Fruit fly (Drosophila melanogaster): Measurements from ENCODE around the gene CG32982.

The CG32982 gene

DNA sequence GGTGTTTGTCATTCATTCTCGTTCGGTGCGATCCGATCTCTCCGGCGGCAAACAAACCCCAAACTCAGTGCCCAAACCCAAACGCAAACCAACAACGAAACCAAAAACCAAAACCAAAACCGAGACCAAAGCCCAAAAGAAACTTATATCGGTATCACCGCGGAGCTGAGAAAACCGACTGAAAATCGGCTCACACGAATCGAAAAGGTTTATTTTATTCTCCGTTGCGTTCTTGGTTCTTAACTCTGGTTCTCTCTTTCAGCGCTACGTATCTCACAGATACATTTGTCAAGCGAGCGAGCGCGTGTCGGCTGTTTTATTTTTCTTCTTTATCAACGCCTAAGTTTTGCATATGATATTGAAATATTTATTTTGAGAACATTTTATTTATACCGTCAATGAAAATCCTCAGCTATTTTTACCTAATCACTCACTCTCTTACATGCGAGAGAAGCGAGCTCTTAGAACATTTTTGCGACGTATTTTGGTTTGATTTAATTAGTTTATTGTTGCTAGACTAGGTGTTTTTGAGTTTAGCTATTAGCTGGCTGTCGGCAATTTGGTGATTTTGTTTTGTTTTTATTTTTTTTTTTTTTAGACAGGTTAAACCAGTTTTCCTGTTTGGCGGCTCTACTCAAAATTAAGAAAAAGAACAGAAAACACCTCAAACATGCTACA lies 53.0 kb downstream of the CG32982 start:
- TF ChIP-seq brk (GFP tag; optimal IDR thresholded peaks at IDR 0.05), result no peak
- TF ChIP-seq foxo (GFP tag; optimal IDR thresholded peaks at IDR 0.05), result no peak
- TF ChIP-seq CG32264 (GFP tag; optimal IDR thresholded peaks at IDR 0.05), result no peak
- peak; percentile 59 for TF ChIP-seq tai (GFP tag; optimal IDR thresholded peaks at IDR 0.05)
- TF ChIP-seq lola (GFP tag; optimal IDR thresholded peaks at IDR 0.05), result no peak
- TF ChIP-seq Abd-B (GFP tag; optimal IDR thresholded peaks at IDR 0.05), result no peak
- TF ChIP-seq sage (GFP tag; optimal IDR thresholded peaks at IDR 0.05), result no peak
- peak in 1 of 2 experiments; percentile 4 for TF ChIP-seq dl (GFP tag; optimal IDR thresholded peaks at IDR 0.05; ENCODE audit: insufficient read depth in 1 of 2, partially characterized antibody in 2 of 2)
- TF ChIP-seq Sp1 (GFP tag; optimal IDR thresholded peaks at IDR 0.05), result no peak
- TF ChIP-seq Dif (GFP tag; optimal IDR thresholded peaks at IDR 0.05; ENCODE audit: partially characterized antibody), result no peak
- TF ChIP-seq CrebA (GFP tag; optimal IDR thresholded peaks at IDR 0.05; ENCODE audit: borderline replicate concordance), result peak; percentile 41
- TF ChIP-seq Vsx2 (GFP tag; optimal IDR thresholded peaks at IDR 0.05; ENCODE audit: partially characterized antibody), result no peak
- TF ChIP-seq CG9705 (GFP tag; optimal IDR thresholded peaks at IDR 0.05), result no peak
- no peak for TF ChIP-seq sv (GFP tag; optimal IDR thresholded peaks at IDR 0.05)
- TF ChIP-seq h (GFP tag; optimal IDR thresholded peaks at IDR 0.05), result peak; percentile 34
- no peak for TF ChIP-seq Myc (optimal IDR thresholded peaks at IDR 0.05)
- TF ChIP-seq psq (GFP tag; optimal IDR thresholded peaks at IDR 0.05), result no peak
- no peak for TF ChIP-seq jim (GFP tag; optimal IDR thresholded peaks at IDR 0.05)
- TF ChIP-seq GATAd (GFP tag; optimal IDR thresholded peaks at IDR 0.05), result no peak
- TF ChIP-seq usp (GFP tag; optimal IDR thresholded peaks at IDR 0.05), result no peak
- TF ChIP-seq rgr (GFP tag; optimal IDR thresholded peaks at IDR 0.05), result no peak
- TF ChIP-seq Mio (GFP tag; optimal IDR thresholded peaks at IDR 0.05), result no peak
- no peak for TF ChIP-seq dmrt93B (GFP tag; optimal IDR thresholded peaks at IDR 0.05)
- TF ChIP-seq pan (optimal IDR thresholded peaks at IDR 0.05), result no peak
- no peak for TF ChIP-seq OdsH (GFP tag; optimal IDR thresholded peaks at IDR 0.05)
- TF ChIP-seq Hnf4 (GFP tag; optimal IDR thresholded peaks at IDR 0.05), result peak; percentile 5
- TF ChIP-seq Hr83 (GFP tag; optimal IDR thresholded peaks at IDR 0.05; ENCODE audit: poor library complexity, severe bottlenecking), result no peak
- TF ChIP-seq N (GFP tag; optimal IDR thresholded peaks at IDR 0.05), result no peak
- no peak for TF ChIP-seq dsf (GFP tag; optimal IDR thresholded peaks at IDR 0.05; ENCODE audit: borderline replicate concordance)
- TF ChIP-seq br (GFP tag; optimal IDR thresholded peaks at IDR 0.05), result no peak

DNA sequence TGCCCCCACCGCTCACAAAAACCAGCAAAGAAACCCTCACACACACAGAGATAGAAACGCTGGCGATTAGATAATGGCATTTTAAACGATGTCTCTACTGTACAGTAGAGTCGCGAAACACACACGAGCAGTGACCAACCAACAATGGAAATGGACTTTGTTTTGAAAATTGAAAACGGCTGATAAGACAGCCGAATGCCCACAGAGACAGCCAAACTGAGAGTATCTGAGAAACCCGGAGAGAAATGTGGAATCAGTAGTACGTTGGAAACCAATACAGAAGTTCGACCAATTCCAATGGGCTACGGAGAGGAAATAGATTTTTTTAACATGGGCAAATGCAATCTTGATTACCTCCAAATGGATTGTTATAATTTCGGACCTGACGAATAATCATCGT lies 53.7 kb downstream of the CG32982 start:
- TF ChIP-seq dl (GFP tag; optimal IDR thresholded peaks at IDR 0.05; ENCODE audit: insufficient read depth in 1 of 2, partially characterized antibody in 2 of 2) (peak in 1 of 2 experiments; percentile 53), pan (optimal IDR thresholded peaks at IDR 0.05) (no peak), Sp1 (GFP tag; optimal IDR thresholded peaks at IDR 0.05) (no peak), CG32264 (GFP tag; optimal IDR thresholded peaks at IDR 0.05) (no peak), CG9705 (GFP tag; optimal IDR thresholded peaks at IDR 0.05) (no peak), CrebA (GFP tag; optimal IDR thresholded peaks at IDR 0.05; ENCODE audit: borderline replicate concordance) (no peak), dmrt93B (GFP tag; optimal IDR thresholded peaks at IDR 0.05) (no peak), rgr (GFP tag; optimal IDR thresholded peaks at IDR 0.05) (peak; percentile 1), ey (GFP tag; optimal IDR thresholded peaks at IDR 0.05) (no peak), Hr78 (GFP tag; optimal IDR thresholded peaks at IDR 0.05) (no peak), OdsH (GFP tag; optimal IDR thresholded peaks at IDR 0.05) (no peak), woc (GFP tag; optimal IDR thresholded peaks at IDR 0.05) (no peak), brk (GFP tag; optimal IDR thresholded peaks at IDR 0.05) (no peak), Dif (GFP tag; optimal IDR thresholded peaks at IDR 0.05; ENCODE audit: partially characterized antibody) (peak; percentile 17), Jra (GFP tag; optimal IDR thresholded peaks at IDR 0.05) (no peak), Rel (GFP tag; optimal IDR thresholded peaks at IDR 0.05) (no peak), Rel (tag; optimal IDR thresholded peaks at IDR 0.05) (peak; percentile 41), sage (GFP tag; optimal IDR thresholded peaks at IDR 0.05) (no peak), Hnf4 (GFP tag; optimal IDR thresholded peaks at IDR 0.05) (peak; percentile 76), psq (GFP tag; optimal IDR thresholded peaks at IDR 0.05) (no peak), Hr83 (GFP tag; optimal IDR thresholded peaks at IDR 0.05; ENCODE audit: poor library complexity, severe bottlenecking) (no peak), fru (GFP tag; optimal IDR thresholded peaks at IDR 0.05) (no peak), Mio (GFP tag; optimal IDR thresholded peaks at IDR 0.05) (no peak), jim (GFP tag; optimal IDR thresholded peaks at IDR 0.05) (no peak), usp (GFP tag; optimal IDR thresholded peaks at IDR 0.05) (no peak), HLH106 (tag; optimal IDR thresholded peaks at IDR 0.05) (no peak), Vsx2 (GFP tag; optimal IDR thresholded peaks at IDR 0.05; ENCODE audit: partially characterized antibody) (no peak), sv (GFP tag; optimal IDR thresholded peaks at IDR 0.05) (no peak), lola (GFP tag; optimal IDR thresholded peaks at IDR 0.05) (no peak), Myc (optimal IDR thresholded peaks at IDR 0.05) (no peak), h (GFP tag; optimal IDR thresholded peaks at IDR 0.05) (peak; percentile 48), GATAd (GFP tag; optimal IDR thresholded peaks at IDR 0.05) (no peak), tai (GFP tag; optimal IDR thresholded peaks at IDR 0.05) (no peak)

Measured in whole organism, wandering third instar larva.